Worm (Caenorhabditis elegans): Measurements from ENCODE around the gene pdcd-2.

ce11 chrIII:4448029-4448428 lies 30.2 kb upstream of the pdcd-2 start:
- no peak for TF ChIP-seq lsy-2 (tag; optimal IDR thresholded peaks at IDR 0.05)
- TF ChIP-seq lim-7 (GFP tag; IDR thresholded peaks at IDR 0.05), result no peak
- TF ChIP-seq Y75B8A.6 (GFP tag; IDR thresholded peaks at IDR 0.05), result no peak
- no peak for TF ChIP-seq nhr-28 (tag; optimal IDR thresholded peaks at IDR 0.05)

Data from whole organism, L4 larva.